Fruit fly (Drosophila melanogaster): ENCODE data around the gene NimC1.

DNA sequence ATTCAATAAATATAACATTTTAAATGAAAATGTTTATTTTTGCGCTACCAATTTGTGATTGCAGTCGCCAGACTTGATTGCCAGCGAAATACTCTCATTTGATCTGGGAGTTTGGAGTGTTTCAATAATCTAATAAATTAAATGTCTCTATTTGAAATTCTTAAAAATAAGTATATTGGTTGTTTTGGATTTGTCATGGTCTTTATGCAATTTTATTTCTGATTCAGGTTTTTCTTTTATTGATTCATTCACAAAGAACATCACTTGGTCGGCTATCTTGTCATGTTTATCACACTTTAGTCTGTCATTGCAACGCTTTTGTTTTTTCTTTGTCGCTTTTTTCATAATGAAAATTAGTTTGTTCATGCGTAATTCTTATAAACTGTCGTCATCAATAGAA is 22.4 kb upstream of the NimC1 start:
- no peak for TF ChIP-seq pan (optimal IDR thresholded peaks at IDR 0.05)
- no peak for TF ChIP-seq psq (optimal IDR thresholded peaks at IDR 0.05)
- TF ChIP-seq Dll (optimal IDR thresholded peaks at IDR 0.05): no peak
- TF ChIP-seq CG8478 (optimal IDR thresholded peaks at IDR 0.05): no peak
- TF ChIP-seq usp (GFP tag; optimal IDR thresholded peaks at IDR 0.05): no peak
- no peak for TF ChIP-seq EcR (GFP tag; optimal IDR thresholded peaks at IDR 0.05)

Measured in whole organism.